Fruit fly (Drosophila melanogaster) whole organism, pupa: ENCODE results near the gene Tailor.

ENCODE experiments used
- CG10348 ChIP-seq: fragments of 200-800 bp; sonication (Bioruptor generic); IDR thresholded peaks from 2 replicates; pipeline ENCODE4 v1.3.6; 2022; ENCODE audit warnings: missing biosample characterization, missing genetic modification characterization
- CG12605 ChIP-seq: fragments of 200-800 bp; sonication (Bioruptor generic); IDR thresholded peaks from 2 replicates; pipeline ENCODE4 v1.3.6; 2022; ENCODE audit warnings: missing biosample characterization, missing genetic modification characterization
- CG13204 ChIP-seq: fragments of 200-800 bp; sonication (Bioruptor generic); optimal IDR thresholded peaks from 2 replicates; lab custom pipeline; 2018; ENCODE audit warnings: missing biosample characterization, mild to moderate bottlenecking, missing genetic modification characterization, moderate library complexity
- CG14655 ChIP-seq: fragments of 200-800 bp; sonication (Bioruptor generic); optimal IDR thresholded peaks from 3 replicates; lab custom pipeline; 2017; ENCODE audit warnings: mild to moderate bottlenecking, missing biosample characterization, missing genetic modification reagents, missing genetic modification characterization
- CG15710 ChIP-seq: fragments of 200-800 bp; sonication (Bioruptor generic); optimal IDR thresholded peaks from 2 replicates; lab custom pipeline; 2018; ENCODE audit warnings: missing biosample characterization, mild to moderate bottlenecking, missing genetic modification characterization, moderate library complexity
- CG17806 ChIP-seq: fragments of 200-800 bp; sonication (Bioruptor generic); optimal IDR thresholded peaks from 2 replicates; lab custom pipeline; 2018; ENCODE audit warnings: missing biosample characterization, mild to moderate bottlenecking, missing genetic modification characterization, moderate library complexity
- CG32121 ChIP-seq: fragments of 200-800 bp; sonication (Bioruptor generic); IDR thresholded peaks from 2 replicates; pipeline ENCODE4 v1.3.6; 2022; ENCODE audit warnings: missing biosample characterization, missing genetic modification characterization
- CG34367 ChIP-seq: fragments of 200-800 bp; sonication (Bioruptor generic); optimal IDR thresholded peaks from 2 replicates; lab custom pipeline; 2018; ENCODE audit warnings: missing biosample characterization, mild to moderate bottlenecking, missing genetic modification characterization
- CG4496 ChIP-seq: fragments of 200-800 bp; sonication (Bioruptor generic); IDR thresholded peaks from 3 replicates; pipeline ENCODE4 v1.3.6; 2022; ENCODE audit warnings: missing biosample characterization, missing genetic modification characterization
- CG8159 ChIP-seq: fragments of 200-800 bp; sonication (Bioruptor generic); optimal IDR thresholded peaks from 3 replicates; lab custom pipeline; 2018; ENCODE audit warnings: missing biosample characterization, mild to moderate bottlenecking, missing genetic modification characterization, moderate library complexity
- CG8301 ChIP-seq: fragments of 200-800 bp; sonication (Bioruptor generic); optimal IDR thresholded peaks from 2 replicates; lab custom pipeline; 2018; ENCODE audit warnings: missing biosample characterization, mild to moderate bottlenecking, missing genetic modification characterization
- CG9948 ChIP-seq: fragments of 200-800 bp; sonication (Bioruptor generic); optimal IDR thresholded peaks from 2 replicates; lab custom pipeline; 2018; ENCODE audit warnings: missing biosample characterization, mild to moderate bottlenecking, missing genetic modification characterization, moderate library complexity
- D1 ChIP-seq: fragments of 200-800 bp; sonication (Bioruptor generic); optimal IDR thresholded peaks from 2 replicates; lab custom pipeline; 2018; ENCODE audit warnings: missing biosample characterization, mild to moderate bottlenecking, missing genetic modification characterization, moderate library complexity
- EcR ChIP-seq: fragments of 200-800 bp; sonication (Bioruptor generic); optimal IDR thresholded peaks from 3 replicates; lab custom pipeline; 2019; ENCODE audit warnings: missing biosample characterization, missing genetic modification characterization, mild to moderate bottlenecking, moderate library complexity, missing genetic modification reagents
- Pif1A ChIP-seq: fragments of 200-800 bp; sonication (Bioruptor generic); optimal IDR thresholded peaks from 3 replicates; lab custom pipeline; 2016; ENCODE audit warnings: missing biosample characterization, missing genetic modification characterization
- Pif1B ChIP-seq: fragments of 200-800 bp; sonication (Bioruptor generic); optimal IDR thresholded peaks from 3 replicates; lab custom pipeline; 2016; ENCODE audit warnings: missing biosample characterization, missing genetic modification characterization
- Snoo ChIP-seq: fragments of 200-800 bp; sonication (Bioruptor generic); optimal IDR thresholded peaks from 3 replicates; lab custom pipeline; 2017; ENCODE audit warnings: missing biosample characterization, mild to moderate bottlenecking, missing genetic modification characterization, inconsistent platforms
- fd96Ca ChIP-seq: fragments of 200-800 bp; sonication (Bioruptor generic); IDR thresholded peaks from 3 replicates; pipeline ENCODE4 v1.3.6; 2022; ENCODE audit warnings: missing biosample characterization, missing genetic modification characterization
- gl ChIP-seq: fragments of 200-800 bp; sonication (Bioruptor generic); optimal IDR thresholded peaks from 2 replicates; lab custom pipeline; 2018; ENCODE audit warnings: missing biosample characterization, mild to moderate bottlenecking, missing genetic modification characterization
- rn ChIP-seq: fragments of 200-800 bp; sonication (Bioruptor generic); IDR thresholded peaks from 2 replicates; pipeline ENCODE4 v1.3.6; 2022; ENCODE audit warnings: missing biosample characterization, missing genetic modification characterization

The Tailor gene

dm6 chr3R:7091904-7092303 lies 6.0 kb upstream of the Tailor start:
- no peak for TF ChIP-seq CG17806 (tag; lab: Kevin White, UChicago)
- TF ChIP-seq D1 (tag; lab: Kevin White, UChicago), result no peak
- TF ChIP-seq gl (tag; lab: Kevin White, UChicago), result no peak

DNA sequence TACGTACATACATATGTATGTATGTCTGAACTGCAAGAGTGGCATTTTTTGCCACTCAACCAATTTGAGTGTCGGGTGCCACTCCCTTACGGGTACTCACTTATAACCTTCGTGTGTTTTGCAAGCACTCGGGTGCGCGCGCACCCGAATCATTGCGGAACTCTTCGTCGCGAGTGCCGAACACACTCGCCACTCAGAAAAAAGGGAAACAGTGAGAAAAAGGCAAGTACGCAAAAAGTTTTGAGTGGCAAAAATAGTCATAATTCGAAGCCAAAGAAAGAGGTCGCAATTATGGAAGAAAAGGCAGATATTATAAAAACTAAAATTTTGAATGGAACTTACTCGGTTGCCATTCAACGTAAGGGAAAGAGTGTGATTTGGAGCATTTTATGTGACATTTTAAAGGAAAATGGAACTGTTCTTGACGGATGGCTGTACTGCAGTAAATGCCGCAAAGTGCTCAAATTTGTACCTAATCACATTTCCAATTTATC lies 4.5 kb upstream of the Tailor start:
- TF ChIP-seq CG14655 (GFP tag; lab: Kevin White, UChicago) (no peak), Pif1A (GFP tag; lab: Kevin White, UChicago) (peak; percentile 6), CG10348 (GFP tag; lab: Robert Waterston, UW) (no peak), CG9948 (tag; lab: Kevin White, UChicago) (no peak), rn (GFP tag; lab: Robert Waterston, UW) (no peak), D1 (tag; lab: Kevin White, UChicago) (no peak), EcR (GFP tag; lab: Kevin White, UChicago) (no peak), CG32121 (GFP tag; lab: Robert Waterston, UW) (peak; percentile 14; the same call in 1 of the 2 replicates), Snoo (tag; lab: Kevin White, UChicago) (no peak), CG15710 (peak; percentile 10), CG17806 (tag; lab: Kevin White, UChicago) (peak; percentile 5)

- TF ChIP-seq CG4496 (GFP tag; lab: Robert Waterston, UW) (peak; percentile 45; the same call in 1 of the 3 replicates), CG8159 (tag; lab: Kevin White, UChicago) (peak; percentile 32), Snoo (tag; lab: Kevin White, UChicago) (no peak)
Measured at dm6 chr3R:7089522-7090336, 3.8 kb upstream of the Tailor start.

DNA sequence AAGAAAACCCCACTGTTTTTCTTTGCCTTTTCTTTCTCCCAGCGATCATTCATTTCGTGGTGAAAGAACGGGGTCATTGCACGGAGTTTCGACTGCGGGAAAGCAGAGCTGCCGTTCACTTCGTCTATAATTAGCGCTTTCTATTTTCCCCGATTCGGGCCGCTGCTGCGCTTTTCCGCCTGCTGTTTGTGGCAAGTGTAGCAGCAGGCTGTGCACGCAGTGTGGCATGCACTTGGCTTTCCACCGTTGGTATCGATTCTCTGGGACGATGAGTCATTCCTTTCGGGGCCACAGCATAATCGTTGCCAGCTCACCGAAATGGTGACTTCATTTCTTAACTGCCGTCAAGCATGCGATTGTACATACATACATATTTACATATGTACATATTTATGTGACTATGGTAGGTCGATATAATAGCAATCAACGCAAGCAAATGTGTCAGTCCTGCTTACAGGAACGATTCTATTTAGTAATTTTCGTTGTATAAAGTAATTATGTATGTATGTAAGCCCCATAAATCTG lies 3.0 kb upstream of the Tailor start:
- TF ChIP-seq EcR (GFP tag; lab: Kevin White, UChicago) (peak; percentile 86), CG10348 (GFP tag; lab: Robert Waterston, UW) (no peak), D1 (tag; lab: Kevin White, UChicago) (no peak), Pif1A (GFP tag; lab: Kevin White, UChicago) (peak; percentile 20), CG4496 (GFP tag; lab: Robert Waterston, UW) (0 out of 3 replicates have a peak, but pooled peaks have one; percentile 15), fd96Ca (peak; percentile 53; the same call in 1 of the 3 replicates), CG32121 (GFP tag; lab: Robert Waterston, UW) (no peak)
- TF ChIP-seq, all 21 proteins: peak for 4

DNA sequence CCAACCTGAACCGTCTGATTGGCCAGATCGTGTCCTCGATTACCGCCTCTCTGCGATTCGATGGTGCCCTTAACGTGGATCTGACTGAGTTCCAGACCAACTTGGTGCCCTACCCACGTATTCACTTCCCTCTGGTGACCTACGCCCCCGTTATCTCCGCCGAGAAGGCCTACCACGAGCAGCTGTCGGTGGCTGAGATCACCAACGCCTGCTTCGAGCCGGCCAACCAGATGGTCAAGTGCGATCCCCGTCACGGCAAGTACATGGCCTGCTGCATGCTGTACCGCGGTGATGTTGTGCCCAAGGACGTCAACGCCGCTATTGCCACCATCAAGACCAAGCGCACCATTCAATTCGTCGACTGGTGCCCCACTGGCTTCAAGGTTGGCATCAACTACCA lies 2.0 kb upstream of the Tailor start:
- TF ChIP-seq Pif1B (GFP tag; lab: Kevin White, UChicago), result no peak
- no peak for TF ChIP-seq CG34367 (tag; lab: Kevin White, UChicago)
- TF ChIP-seq CG4496 (GFP tag; lab: Robert Waterston, UW), result no peak
- TF ChIP-seq Pif1A (GFP tag; lab: Kevin White, UChicago), result no peak
- TF ChIP-seq fd96Ca, result no peak
- TF ChIP-seq EcR (GFP tag; lab: Kevin White, UChicago), result no peak
- TF ChIP-seq D1 (tag; lab: Kevin White, UChicago), result no peak
- TF ChIP-seq gl (tag; lab: Kevin White, UChicago), result no peak
- no peak for TF ChIP-seq CG32121 (GFP tag; lab: Robert Waterston, UW)
- TF ChIP-seq CG17806 (tag; lab: Kevin White, UChicago), result no peak
- TF ChIP-seq CG15710, result no peak
- no peak for TF ChIP-seq CG8159 (tag; lab: Kevin White, UChicago)
- TF ChIP-seq CG13204 (GFP tag; lab: Kevin White, UChicago), result no peak
- TF ChIP-seq CG8301 (tag; lab: Kevin White, UChicago), result no peak
- no peak for TF ChIP-seq rn (GFP tag; lab: Robert Waterston, UW)

dm6 chr3R:7087201-7087505 lies 1.3 kb upstream of the Tailor start:
- no peak for TF ChIP-seq CG4496 (GFP tag; lab: Robert Waterston, UW)
- TF ChIP-seq CG32121 (GFP tag; lab: Robert Waterston, UW), result peak; percentile 26; the same call in 1 of the 2 replicates
- no peak for TF ChIP-seq CG12605 (GFP tag; lab: Robert Waterston, UW)
- TF ChIP-seq CG15710, result no peak
